Worm (Caenorhabditis elegans): ENCODE data around the gene M04C3.2.

DNA sequence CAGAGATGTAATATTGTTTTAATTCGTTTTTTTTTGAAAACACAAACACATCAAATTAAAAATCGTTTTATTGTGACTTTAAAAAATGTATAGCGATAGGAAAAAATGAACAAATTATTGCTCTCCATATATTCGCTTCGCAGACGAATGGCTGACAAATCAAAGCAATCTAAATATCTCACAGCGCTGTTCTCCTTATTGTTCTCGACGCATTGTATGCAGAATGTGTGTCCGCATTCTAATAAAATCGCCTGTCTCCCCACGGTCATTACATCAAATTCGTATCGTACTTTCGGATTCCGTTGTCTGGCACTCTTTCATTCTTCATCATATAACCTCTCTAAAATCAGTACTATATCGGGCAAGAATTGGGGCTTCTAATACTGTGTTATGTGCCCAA, 29.1 kb upstream of the M04C3.2 start, which contains the start of gene Y43F8B.9:
- TF ChIP-seq hrde-1 (tag; optimal IDR thresholded peaks at IDR 0.05; ENCODE audit: borderline replicate concordance): no peak
- TF ChIP-seq him-1 (tag; optimal IDR thresholded peaks at IDR 0.05): no peak

All from whole organism, young adult.